Fruit fly (Drosophila melanogaster) whole organism, wandering third instar larva: ENCODE data around the gene CG14618.
A peak's percentile ranks its signal among the peaks of the same experiment; 100 is the strongest.

ENCODE experiments used
- Abd-B ChIP-seq: fragments of >200 bp; optimal IDR thresholded peaks from 2 replicates; lab custom pipeline; 2017; ENCODE audit warnings: missing biosample characterization, missing genetic modification characterization
- CG32264 ChIP-seq: fragments of 200-800 bp; sonication (Bioruptor generic); optimal IDR thresholded peaks from 2 replicates; lab custom pipeline; 2016; ENCODE audit warnings: missing biosample characterization, missing genetic modification characterization
- CG9705 ChIP-seq: fragments of 200-800 bp; sonication (Bioruptor generic); optimal IDR thresholded peaks from 2 replicates; lab custom pipeline; 2018; ENCODE audit warnings: missing biosample characterization, mild to moderate bottlenecking, missing genetic modification characterization
- CrebA ChIP-seq: fragments of 200-800 bp; sonication (Bioruptor generic); optimal IDR thresholded peaks from 2 replicates; lab custom pipeline; 2016; ENCODE audit warnings: missing biosample characterization, mild to moderate bottlenecking, missing genetic modification characterization, borderline replicate concordance
- Dif ChIP-seq: fragments of 200-275, 200-300 bp; sonication (Bioruptor generic); optimal IDR thresholded peaks from 2 replicates; lab custom pipeline; 2018; ENCODE audit warnings: missing biosample characterization, missing genetic modification characterization; ENCODE audit not compliant: partially characterized antibody
- GATAd ChIP-seq: sonication (Bioruptor generic); optimal IDR thresholded peaks from 2 replicates; lab custom pipeline; 2016; ENCODE audit warnings: missing biosample characterization, missing genetic modification characterization
- HLH106 ChIP-seq: fragments of 200-800 bp; optimal IDR thresholded peaks from 3 replicates; lab custom pipeline; 2019; ENCODE audit warnings: missing biosample characterization, mild to moderate bottlenecking, missing genetic modification characterization, moderate library complexity
- Hr78 ChIP-seq: fragments of >200 bp; optimal IDR thresholded peaks from 2 replicates; lab custom pipeline; 2017; ENCODE audit warnings: missing biosample characterization, missing genetic modification characterization
- Hr83 ChIP-seq: fragments of 200-300 bp; sonication (Bioruptor generic); optimal IDR thresholded peaks from 2 replicates; lab custom pipeline; 2016; ENCODE audit warnings: missing biosample characterization, mild to moderate bottlenecking, missing genetic modification characterization, moderate library complexity; ENCODE audit not compliant: poor library complexity, severe bottlenecking
- OdsH ChIP-seq: fragments of 200-800 bp; sonication (Bioruptor generic); optimal IDR thresholded peaks from 2 replicates; lab custom pipeline; 2016; ENCODE audit warnings: missing biosample characterization, mild to moderate bottlenecking, missing genetic modification characterization
- Sp1 ChIP-seq: fragments of 200-800 bp; sonication (Bioruptor generic); optimal IDR thresholded peaks from 3 replicates; lab custom pipeline; 2019; ENCODE audit warnings: missing biosample characterization, mild to moderate bottlenecking, missing genetic modification characterization, moderate library complexity
- Vsx2 ChIP-seq: fragments of 200-300, 225-300 bp; sonication (Bioruptor generic); optimal IDR thresholded peaks from 2 replicates; lab custom pipeline; 2018; ENCODE audit warnings: missing biosample characterization, missing genetic modification characterization; ENCODE audit not compliant: partially characterized antibody
- br ChIP-seq: fragments of 200-800 bp; sonication (Bioruptor generic); optimal IDR thresholded peaks from 2 replicates; lab custom pipeline; 2016; ENCODE audit warnings: missing biosample characterization, missing genetic modification characterization
- brk ChIP-seq: fragments of 200-800 bp; sonication (Bioruptor generic); optimal IDR thresholded peaks from 2 replicates; lab custom pipeline; 2016; ENCODE audit warnings: missing biosample characterization, mild to moderate bottlenecking, missing genetic modification characterization
- dl ChIP-seq, 2 experiments: fragments of 175-275, 200-275 bp in 1 of 2; fragments of 200-275 bp in 1 of 2; sonication (Bioruptor generic); optimal IDR thresholded peaks; lab custom pipeline; 2018; ENCODE audit warnings: mild to moderate bottlenecking in 2 of 2, missing biosample characterization in 2 of 2, missing genetic modification characterization in 2 of 2, moderate library complexity in 2 of 2; ENCODE audit not compliant: partially characterized antibody in 2 of 2, insufficient read depth in 1 of 2
- dmrt93B ChIP-seq: fragments of 200-800 bp; sonication (Bioruptor generic); optimal IDR thresholded peaks from 2 replicates; lab custom pipeline; 2018; ENCODE audit warnings: missing biosample characterization, mild to moderate bottlenecking, missing genetic modification characterization
- dsf ChIP-seq: sonication (Bioruptor generic); optimal IDR thresholded peaks from 2 replicates; lab custom pipeline; 2016; ENCODE audit warnings: missing biosample characterization, missing genetic modification characterization, borderline replicate concordance
- ey ChIP-seq: fragments of 200-800 bp; sonication (Bioruptor generic); optimal IDR thresholded peaks from 2 replicates; lab custom pipeline; 2016; ENCODE audit warnings: missing biosample characterization, missing genetic modification characterization
- foxo ChIP-seq, 2 experiments: fragments of 200-800 bp; sonication (Bioruptor generic); optimal IDR thresholded peaks; 2 replicates in 1 of 2; 3 replicates in 1 of 2; lab custom pipeline; 2016 to 2017; ENCODE audit warnings: missing biosample characterization in 2 of 2, missing genetic modification characterization in 2 of 2
- h ChIP-seq: fragments of 200-800 bp; sonication (Bioruptor generic); optimal IDR thresholded peaks from 3 replicates; lab custom pipeline; 2016; ENCODE audit warnings: missing biosample characterization, mild to moderate bottlenecking, missing genetic modification characterization
- psq ChIP-seq: fragments of 200-800 bp; sonication (Bioruptor generic); optimal IDR thresholded peaks from 3 replicates; lab custom pipeline; 2017; ENCODE audit warnings: missing biosample characterization, mild to moderate bottlenecking, missing genetic modification characterization, moderate library complexity
- rgr ChIP-seq: fragments of 200-800 bp; sonication (Bioruptor generic); optimal IDR thresholded peaks from 3 replicates; lab custom pipeline; 2016; ENCODE audit warnings: missing biosample characterization, mild to moderate bottlenecking, missing genetic modification characterization
- sv ChIP-seq: fragments of 200-800 bp; sonication (Bioruptor generic); optimal IDR thresholded peaks from 3 replicates; lab custom pipeline; 2016; ENCODE audit warnings: missing biosample characterization, missing genetic modification characterization
- tai ChIP-seq: sonication (Bioruptor generic); optimal IDR thresholded peaks from 2 replicates; lab custom pipeline; 2016; ENCODE audit warnings: missing biosample characterization, missing genetic modification characterization
- usp ChIP-seq: fragments of >200 bp; optimal IDR thresholded peaks from 2 replicates; lab custom pipeline; 2017; ENCODE audit warnings: missing biosample characterization, missing genetic modification characterization
- woc ChIP-seq: sonication (Bioruptor generic); optimal IDR thresholded peaks from 2 replicates; lab custom pipeline; 2016; ENCODE audit warnings: missing biosample characterization, mild to moderate bottlenecking, missing genetic modification characterization

Gene CG14618

dm6 chrX:22490584-22490983, 17.1 kb downstream of the CG14618 start:
- TF ChIP-seq Abd-B: no peak
- TF ChIP-seq Hr78 (GFP tag; lab: Kevin White, UChicago): no peak
- no peak for TF ChIP-seq woc (GFP tag; lab: Kevin White, UChicago)
- TF ChIP-seq Dif (GFP tag; lab: Kevin White, UChicago): no peak
- no peak for TF ChIP-seq usp (GFP tag; lab: Kevin White, UChicago)
- TF ChIP-seq dl (GFP tag; optimal IDR thresholded peaks at IDR 0.05; lab: Kevin White, UChicago; ENCODE audit: insufficient read depth in 1 of 2, partially characterized antibody in 2 of 2): peak in 1 of 2 experiments; percentile 22

DNA sequence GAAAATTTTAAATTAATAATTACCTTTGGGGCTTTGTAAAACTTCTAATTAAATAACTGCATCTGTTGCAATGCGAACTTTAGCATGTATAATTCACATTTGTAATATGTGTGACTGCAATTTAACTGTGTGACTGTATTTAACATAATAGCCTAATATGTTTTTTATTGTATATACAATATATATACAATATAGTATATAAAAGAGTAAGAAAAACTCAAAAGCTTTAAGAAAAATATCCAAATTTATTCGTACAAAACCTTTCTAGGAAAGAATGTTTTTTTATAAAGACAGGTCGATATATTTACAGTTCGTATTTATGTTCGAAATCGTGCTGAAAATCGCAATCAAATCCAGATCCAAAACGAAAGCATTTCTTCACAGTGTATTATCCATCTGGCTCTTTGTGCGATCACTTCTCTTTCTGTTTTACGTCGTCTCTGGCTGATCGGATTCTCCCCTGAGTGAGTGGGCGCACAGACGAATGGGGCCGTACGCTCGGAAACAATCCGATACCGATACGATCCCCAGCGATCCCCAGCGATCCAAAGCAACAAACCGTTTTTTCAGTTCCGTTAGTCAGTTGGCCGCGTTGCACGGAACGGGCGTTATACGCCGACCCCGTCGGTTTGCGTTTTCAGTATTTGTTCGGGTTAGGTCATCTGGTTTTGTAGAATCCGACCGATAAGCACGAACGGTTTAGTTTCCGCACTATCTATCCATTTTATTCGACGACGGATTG, 17.7 kb downstream of the CG14618 start:
- TF ChIP-seq OdsH (GFP tag; lab: Kevin White, UChicago) (peak; percentile 54), dmrt93B (peak; percentile 64), HLH106 (tag; lab: Kevin White, UChicago) (peak; percentile 63), CrebA (GFP tag; lab: Kevin White, UChicago) (no peak), Abd-B (no peak), tai (peak; percentile 3), Hr78 (GFP tag; lab: Kevin White, UChicago) (no peak), CG32264 (GFP tag; lab: Kevin White, UChicago) (no peak), psq (GFP tag; lab: Kevin White, UChicago) (peak; percentile 65), rgr (peak; percentile 51), sv (peak; percentile 25), Dif (GFP tag; lab: Kevin White, UChicago) (peak; percentile 58), Sp1 (GFP tag; lab: Kevin White, UChicago) (peak; percentile 76), CG9705 (GFP tag; lab: Kevin White, UChicago) (peak; percentile 8), woc (GFP tag; lab: Kevin White, UChicago) (peak; percentile 13), br (GFP tag; lab: Kevin White, UChicago) (peak; percentile 3), foxo (GFP tag; optimal IDR thresholded peaks at IDR 0.05; lab: Kevin White, UChicago) (peak in 1 of 2 experiments; percentile 70), Hr83 (GFP tag; lab: Kevin White, UChicago) (peak; percentile 53)

dm6 chrX:22499557-22499956, 26.1 kb downstream of the CG14618 start:
- TF ChIP-seq GATAd (GFP tag; lab: Kevin White, UChicago): no peak
- TF ChIP-seq br (GFP tag; lab: Kevin White, UChicago): no peak
- no peak for TF ChIP-seq usp (GFP tag; lab: Kevin White, UChicago)
- no peak for TF ChIP-seq CG32264 (GFP tag; lab: Kevin White, UChicago)
- TF ChIP-seq Vsx2 (GFP tag; lab: Kevin White, UChicago): no peak
- TF ChIP-seq foxo (GFP tag; optimal IDR thresholded peaks at IDR 0.05; lab: Kevin White, UChicago): no peak
- no peak for TF ChIP-seq tai
- TF ChIP-seq psq (GFP tag; lab: Kevin White, UChicago): no peak
- TF ChIP-seq dl (GFP tag; optimal IDR thresholded peaks at IDR 0.05; lab: Kevin White, UChicago; ENCODE audit: insufficient read depth in 1 of 2, partially characterized antibody in 2 of 2): no peak
- TF ChIP-seq dsf (GFP tag; lab: Kevin White, UChicago): no peak

- TF ChIP-seq brk: no peak
- no peak for TF ChIP-seq h (GFP tag; lab: Kevin White, UChicago)
- TF ChIP-seq, all 38 proteins: peak for 0
These were observed 28.7 kb downstream of the CG14618 start for dm6 chrX:22502225-22502624.

dm6 chrX:22509085-22509484, 35.6 kb downstream of the CG14618 start:
- no peak for TF ChIP-seq usp (GFP tag; lab: Kevin White, UChicago)

dm6 chrX:22510776-22511175, 37.3 kb downstream of the CG14618 start:
- no peak for TF ChIP-seq ey (GFP tag; lab: Kevin White, UChicago)
